Worm (Caenorhabditis elegans): ENCODE data around the gene F26G1.15.

The F26G1.15 gene

DNA sequence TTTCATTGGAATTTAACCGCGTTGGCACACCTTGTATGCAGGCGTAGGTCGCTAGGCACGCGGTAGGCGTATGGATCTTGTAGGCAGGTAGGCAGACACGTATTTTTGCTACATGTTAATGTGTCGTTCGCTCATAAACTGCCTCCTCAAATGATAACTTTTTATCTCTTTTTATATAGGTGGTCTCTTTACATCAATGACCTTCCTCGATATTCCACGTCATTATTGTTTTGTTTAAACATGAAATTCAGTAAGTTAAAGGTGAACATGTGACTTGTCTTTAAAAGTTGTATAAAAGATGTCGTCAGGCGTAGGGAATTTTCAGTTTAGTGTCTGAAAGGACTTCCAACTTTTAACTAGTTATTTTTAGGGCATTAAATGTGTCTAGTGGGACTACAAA is 42.4 kb upstream of the F26G1.15 start:
- TF ChIP-seq pha-4 (tag; optimal IDR thresholded peaks at IDR 0.05) (no peak), pha-2 (tag; optimal IDR thresholded peaks at IDR 0.05) (no peak), ceh-6 (GFP tag; optimal IDR thresholded peaks at IDR 0.05) (no peak), madf-2 (tag; optimal IDR thresholded peaks at IDR 0.05) (no peak), ceh-18 (tag; optimal IDR thresholded peaks at IDR 0.05) (no peak), fax-1 (tag; optimal IDR thresholded peaks at IDR 0.05) (no peak), pat-9 (tag; optimal IDR thresholded peaks at IDR 0.05) (no peak), C08G9.2 (tag; optimal IDR thresholded peaks at IDR 0.05) (no peak), nfya-1 (tag; optimal IDR thresholded peaks at IDR 0.05) (no peak), ceh-9 (tag; optimal IDR thresholded peaks at IDR 0.05) (no peak), mec-3 (tag; optimal IDR thresholded peaks at IDR 0.05; ENCODE audit: borderline replicate concordance) (no peak), dve-1 (tag; optimal IDR thresholded peaks at IDR 0.05) (no peak), ceh-30 (tag; optimal IDR thresholded peaks at IDR 0.05) (no peak), pax-1 (tag; optimal IDR thresholded peaks at IDR 0.05) (no peak), hlh-15 (tag; optimal IDR thresholded peaks at IDR 0.05) (no peak), K09A11.1 (tag; optimal IDR thresholded peaks at IDR 0.05; ENCODE audit: insufficient read depth) (no peak), ceh-2 (tag; optimal IDR thresholded peaks at IDR 0.05) (no peak), unc-3 (GFP tag; conservative IDR thresholded peaks at IDR 0.05) (no peak), unc-3 (tag; optimal IDR thresholded peaks at IDR 0.05) (no peak), nhr-11 (tag; optimal IDR thresholded peaks at IDR 0.05) (no peak), ceh-48 (tag; optimal IDR thresholded peaks at IDR 0.05) (no peak)

ce11 chrII:4748374-4748773 is 41.7 kb upstream of the F26G1.15 start:
- TF ChIP-seq ref-2 (tag; optimal IDR thresholded peaks at IDR 0.05) (no peak), sox-2 (GFP tag; IDR thresholded peaks at IDR 0.05) (no peak)

ce11 chrII:4749581-4749980 is 40.5 kb upstream of the F26G1.15 start, which contains the start of gene F41C3.2:
Gene F41C3.2 (plus strand): TSS chrII:4749968.
- no peak for TF ChIP-seq pag-3 (tag; optimal IDR thresholded peaks at IDR 0.05; ENCODE audit: borderline replicate concordance)
- no peak for TF ChIP-seq nhr-11 (tag; optimal IDR thresholded peaks at IDR 0.05)
- TF ChIP-seq pat-9 (tag; optimal IDR thresholded peaks at IDR 0.05) = no peak
- no peak for TF ChIP-seq K09A11.1 (tag; optimal IDR thresholded peaks at IDR 0.05; ENCODE audit: insufficient read depth)
- TF ChIP-seq elt-4 (tag; optimal IDR thresholded peaks at IDR 0.05) = no peak
- TF ChIP-seq rnt-1 (tag; optimal IDR thresholded peaks at IDR 0.05) = no peak
- no peak for TF ChIP-seq sox-2 (GFP tag; IDR thresholded peaks at IDR 0.05)
- TF ChIP-seq T23F11.4 (GFP tag; optimal IDR thresholded peaks at IDR 0.05) = no peak

DNA sequence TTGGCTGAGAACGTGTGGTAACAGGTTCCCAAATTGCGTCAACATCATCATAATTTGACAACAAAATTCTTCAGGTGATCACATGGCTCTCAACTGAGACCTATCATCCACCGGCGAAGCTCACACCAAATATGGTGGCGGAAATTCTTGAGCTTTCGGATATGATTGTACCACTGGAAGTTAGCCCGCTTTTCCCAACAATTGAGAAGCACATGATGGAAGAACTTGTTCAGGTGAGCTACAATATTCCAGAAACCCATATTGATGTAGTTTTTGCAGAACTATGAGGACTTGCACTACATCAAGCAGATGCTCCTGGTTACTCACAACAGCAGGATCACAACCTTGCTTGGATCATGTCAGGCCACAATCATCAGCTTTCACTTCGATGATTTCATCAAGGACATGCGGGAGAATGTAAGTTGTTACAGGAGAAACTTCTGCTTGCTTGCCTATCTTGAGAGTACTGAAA is 37.8 kb upstream of the F26G1.15 start, which contains the start of gene F41C3.1:
F41C3.1 (plus strand) TSS at position 51 of the 472 bp plus-strand sequence.
- TF ChIP-seq unc-86 (tag; optimal IDR thresholded peaks at IDR 0.05) (no peak), sox-4 (tag; optimal IDR thresholded peaks at IDR 0.05) (no peak), F13H6.1 (tag; optimal IDR thresholded peaks at IDR 0.05) (no peak), C38D4.7 (GFP tag; optimal IDR thresholded peaks at IDR 0.05) (no peak), rnt-1 (tag; optimal IDR thresholded peaks at IDR 0.05) (no peak), Y22D7AL.16 (tag; optimal IDR thresholded peaks at IDR 0.05) (no peak), pag-3 (tag; optimal IDR thresholded peaks at IDR 0.05; ENCODE audit: borderline replicate concordance) (no peak), pros-1 (tag; optimal IDR thresholded peaks at IDR 0.05) (no peak), ceh-48 (tag; optimal IDR thresholded peaks at IDR 0.05) (no peak), mec-3 (tag; optimal IDR thresholded peaks at IDR 0.05; ENCODE audit: borderline replicate concordance) (no peak), nfya-1 (tag; optimal IDR thresholded peaks at IDR 0.05) (no peak), madf-2 (tag; optimal IDR thresholded peaks at IDR 0.05) (no peak), ttx-3 (tag; optimal IDR thresholded peaks at IDR 0.05) (no peak), ceh-18 (tag; optimal IDR thresholded peaks at IDR 0.05) (no peak), ceh-6 (GFP tag; optimal IDR thresholded peaks at IDR 0.05) (no peak)

- TF ChIP-seq gmeb-2 (tag; optimal IDR thresholded peaks at IDR 0.05) (no peak), unc-42 (tag; optimal IDR thresholded peaks at IDR 0.05) (no peak), ama-1 (optimal IDR thresholded peaks at IDR 0.05) (no peak), tbx-2 (tag; optimal IDR thresholded peaks at IDR 0.05) (no peak), odd-2 (tag; optimal IDR thresholded peaks at IDR 0.05) (no peak), npax-4 (tag; optimal IDR thresholded peaks at IDR 0.05) (no peak), pha-4 (tag; optimal IDR thresholded peaks at IDR 0.05) (no peak), fkh-6 (tag; optimal IDR thresholded peaks at IDR 0.05) (no peak), ceh-9 (tag; optimal IDR thresholded peaks at IDR 0.05) (no peak), hlh-6 (tag; optimal IDR thresholded peaks at IDR 0.05) (no peak)
Measured at ce11 chrII:4753133-4753532, 37.0 kb upstream of the F26G1.15 start, which contains the start of gene C27D9.1. Gene C27D9.1 (plus strand): TSS chrII:4753413.
